Fruit fly (Drosophila melanogaster): ENCODE results near the gene Ggamma30A.

Ggamma30A gene

dm6 chr2L:9236404-9236803 is 20.0 kb upstream of the Ggamma30A start (continued):
- TF ChIP-seq Dek (tag; optimal IDR thresholded peaks at IDR 0.05) (no peak), Scr (GFP tag; IDR thresholded peaks at IDR 0.05; ENCODE audit: partially characterized antibody) (peak; percentile 18; the same call in 1 of the 2 replicates), CG42726 (GFP tag; IDR thresholded peaks at IDR 0.05; ENCODE audit: partially characterized antibody) (0 out of 2 replicates have a peak, but pooled peaks have one; percentile 25), Nf-YB (GFP tag; optimal IDR thresholded peaks at IDR 0.05) (peak; percentile 38), CG6791 (GFP tag; IDR thresholded peaks at IDR 0.05; ENCODE audit: partially characterized antibody) (0 out of 3 replicates have a peak, but pooled peaks have one; percentile 30), lbe (GFP tag; optimal IDR thresholded peaks at IDR 0.05) (no peak), fd102C (GFP tag; optimal IDR thresholded peaks at IDR 0.05) (no peak), otp (GFP tag; IDR thresholded peaks at IDR 0.05) (no peak), CG4282 (GFP tag; optimal IDR thresholded peaks at IDR 0.05) (no peak), amos (GFP tag; IDR thresholded peaks at IDR 0.05; ENCODE audit: partially characterized antibody) (0 out of 2 replicates have a peak, but pooled peaks have one; percentile 42), jumu (GFP tag; optimal IDR thresholded peaks at IDR 0.05) (no peak), tll (GFP tag; optimal IDR thresholded peaks at IDR 0.05) (no peak), phol (tag; optimal IDR thresholded peaks at IDR 0.05) (no peak), Mes4 (GFP tag; optimal IDR thresholded peaks at IDR 0.05) (no peak), NC2β (GFP tag; optimal IDR thresholded peaks at IDR 0.05) (no peak), HLH4C (GFP tag; IDR thresholded peaks at IDR 0.05; ENCODE audit: partially characterized antibody) (0 out of 3 replicates have a peak, but pooled peaks have one; percentile 20)

dm6 chr2L:9237212-9238031 is 18.9 kb upstream of the Ggamma30A start:
- TF ChIP-seq slp2 (GFP tag; optimal IDR thresholded peaks at IDR 0.05) = no peak
- no peak for TF ChIP-seq Bgb (GFP tag; IDR thresholded peaks at IDR 0.05; ENCODE audit: partially characterized antibody)
- TF ChIP-seq tx (GFP tag; optimal IDR thresholded peaks at IDR 0.05) = no peak
- no peak for TF ChIP-seq NK7.1 (GFP tag; optimal IDR thresholded peaks at IDR 0.05)
- no peak for TF ChIP-seq BEAF-32 (GFP tag; optimal IDR thresholded peaks at IDR 0.05)
- TF ChIP-seq CG5180 (GFP tag; optimal IDR thresholded peaks at IDR 0.05) = no peak
- TF ChIP-seq Dek (tag; optimal IDR thresholded peaks at IDR 0.05) = no peak
- TF ChIP-seq CG10543 (GFP tag; optimal IDR thresholded peaks at IDR 0.05) = no peak
- TF ChIP-seq twi (tag; optimal IDR thresholded peaks at IDR 0.05) = no peak
- TF ChIP-seq lbe (GFP tag; optimal IDR thresholded peaks at IDR 0.05) = peak; percentile 15
- no peak for TF ChIP-seq CG11456 (GFP tag; IDR thresholded peaks at IDR 0.05)
- no peak for TF ChIP-seq ham (GFP tag; IDR thresholded peaks at IDR 0.05)
- TF ChIP-seq pho (GFP tag; optimal IDR thresholded peaks at IDR 0.05) = no peak
- no peak for TF ChIP-seq chm (GFP tag; IDR thresholded peaks at IDR 0.05)
- no peak for TF ChIP-seq B-H2 (GFP tag; optimal IDR thresholded peaks at IDR 0.05)
- peak; percentile 41 for TF ChIP-seq corto (GFP tag; optimal IDR thresholded peaks at IDR 0.05)
- TF ChIP-seq p53 (GFP tag; optimal IDR thresholded peaks at IDR 0.05) = no peak
- TF ChIP-seq Myb (GFP tag; optimal IDR thresholded peaks at IDR 0.05) = no peak
- TF ChIP-seq Hey (tag; optimal IDR thresholded peaks at IDR 0.05) = no peak
- TF ChIP-seq MBD-R2 (GFP tag; IDR thresholded peaks at IDR 0.05) = no peak
- no peak for TF ChIP-seq Lpt (GFP tag; optimal IDR thresholded peaks at IDR 0.05)
- peak; percentile 48 to 70 for TF ChIP-seq Trl (optimal IDR thresholded peaks at IDR 0.05)
- no peak for TF ChIP-seq Trl (GFP tag; optimal IDR thresholded peaks at IDR 0.05)
- peak; percentile 26 for TF ChIP-seq cg (GFP tag; optimal IDR thresholded peaks at IDR 0.05)
- 0 out of 2 replicates have a peak, but pooled peaks have one; percentile 17 for TF ChIP-seq CG32532 (GFP tag; IDR thresholded peaks at IDR 0.05)
- no peak for TF ChIP-seq Eip74EF (GFP tag; optimal IDR thresholded peaks at IDR 0.05)
- TF ChIP-seq CG12236 (GFP tag; optimal IDR thresholded peaks at IDR 0.05) = no peak
- TF ChIP-seq chinmo (GFP tag; IDR thresholded peaks at IDR 0.05; ENCODE audit: partially characterized antibody) = peak; percentile 79; the same call in 2 of the 4 replicates
